Fruit fly (Drosophila melanogaster): ENCODE results near the gene RpL24.
A peak's percentile ranks its signal among the peaks of the same experiment; 100 is the strongest.

Gene RpL24

DNA sequence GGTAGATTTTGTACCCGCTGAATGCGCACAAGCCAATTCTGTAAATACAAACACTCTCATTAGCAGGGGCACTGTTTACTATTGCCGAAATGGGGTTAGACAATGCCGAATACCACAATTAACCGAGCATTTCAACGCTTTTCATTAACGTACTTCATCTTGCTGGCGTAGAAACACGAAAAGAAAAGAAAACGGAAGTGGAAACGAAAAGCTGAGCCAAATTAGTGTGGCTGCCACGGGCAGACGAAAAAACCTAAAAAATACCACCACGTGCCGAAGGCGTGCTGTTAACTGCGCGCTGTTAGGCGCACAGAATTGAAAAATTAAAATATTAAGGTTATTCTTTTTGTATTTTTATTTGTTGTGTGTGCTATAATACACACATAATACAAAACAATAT lies at the start of gene RpL24:
RpL24 (minus strand) TSS at position 229 of the 400 bp plus-strand sequence.
- TF ChIP-seq eg (GFP tag; IDR thresholded peaks at IDR 0.05) (peak; percentile 92), Smox (GFP tag; optimal IDR thresholded peaks at IDR 0.05) (peak; percentile 82), lz (GFP tag; optimal IDR thresholded peaks at IDR 0.05) (peak; percentile 90), CG34406 (GFP tag; optimal IDR thresholded peaks at IDR 0.05) (peak; percentile 86), CG6163 (GFP tag; IDR thresholded peaks at IDR 0.05) (peak; percentile 94), net (GFP tag; optimal IDR thresholded peaks at IDR 0.05) (peak; percentile 95), Hr39 (GFP tag; optimal IDR thresholded peaks at IDR 0.05) (peak; percentile 73), OdsH (GFP tag; optimal IDR thresholded peaks at IDR 0.05) (peak; percentile 82), CG8319 (GFP tag; optimal IDR thresholded peaks at IDR 0.05) (peak; percentile 73), svp (GFP tag) (no peak), CG8632 (GFP tag; optimal IDR thresholded peaks at IDR 0.05) (peak; percentile 77), CG3032 (tag; optimal IDR thresholded peaks at IDR 0.05) (peak; percentile 65), fd59A (GFP tag; optimal IDR thresholded peaks at IDR 0.05) (peak; percentile 61), CG31627 (GFP tag; optimal IDR thresholded peaks at IDR 0.05) (peak; percentile 79), CG11762 (GFP tag; optimal IDR thresholded peaks at IDR 0.05; ENCODE audit: insufficient read depth) (peak; percentile 76), CG4318 (GFP tag; optimal IDR thresholded peaks at IDR 0.05) (no peak), Met (GFP tag; optimal IDR thresholded peaks at IDR 0.05) (peak; percentile 91), ss (GFP tag; optimal IDR thresholded peaks at IDR 0.05) (peak; percentile 84 to 92), CG16779 (tag; optimal IDR thresholded peaks at IDR 0.05) (peak; percentile 82), CG15336 (GFP tag; IDR thresholded peaks at IDR 0.05) (no peak), dsx (GFP tag; optimal IDR thresholded peaks at IDR 0.05; ENCODE audit: poor library complexity, severe bottlenecking) (no peak), acj6 (GFP tag; optimal IDR thresholded peaks at IDR 0.05) (peak; percentile 85), CG7368 (GFP tag; optimal IDR thresholded peaks at IDR 0.05) (peak; percentile 91), spab (GFP tag; optimal IDR thresholded peaks at IDR 0.05) (peak; percentile 70), pdm3 (GFP tag; optimal IDR thresholded peaks at IDR 0.05) (peak; percentile 85), Blimp-1 (GFP tag; optimal IDR thresholded peaks at IDR 0.05) (peak; percentile 75), Hr4 (GFP tag; optimal IDR thresholded peaks at IDR 0.05) (no peak), salr (GFP tag; optimal IDR thresholded peaks at IDR 0.05) (peak; percentile 19 to 91), CG6792 (GFP tag; optimal IDR thresholded peaks at IDR 0.05) (peak; percentile 78), CG10631 (GFP tag; optimal IDR thresholded peaks at IDR 0.05) (no peak), Ets96B (tag; optimal IDR thresholded peaks at IDR 0.05) (peak; percentile 56), CG1621 (tag; optimal IDR thresholded peaks at IDR 0.05) (peak; percentile 73), Eip93F (GFP tag; optimal IDR thresholded peaks at IDR 0.05) (peak; percentile 23), Eip78C (GFP tag) (peak; percentile 96), CG9139 (GFP tag; optimal IDR thresholded peaks at IDR 0.05) (peak; percentile 87), CG6854 (GFP tag; optimal IDR thresholded peaks at IDR 0.05) (peak; percentile 98), Lpt (GFP tag; optimal IDR thresholded peaks at IDR 0.05) (peak; percentile 23), topi (GFP tag; optimal IDR thresholded peaks at IDR 0.05) (peak; percentile 90), fkh (GFP tag; optimal IDR thresholded peaks at IDR 0.05) (no peak), CG6276 (GFP tag; optimal IDR thresholded peaks at IDR 0.05) (peak; percentile 58), fd85E (GFP tag; optimal IDR thresholded peaks at IDR 0.05) (peak; percentile 90), CG11294 (GFP tag; IDR thresholded peaks at IDR 0.05) (peak; percentile 18; the same call in 1 of the 2 replicates), vri (GFP tag; optimal IDR thresholded peaks at IDR 0.05) (peak; percentile 92), esn (GFP tag; optimal IDR thresholded peaks at IDR 0.05) (peak; percentile 93), Ets21C (GFP tag; optimal IDR thresholded peaks at IDR 0.05) (no peak), dac (GFP tag; optimal IDR thresholded peaks at IDR 0.05) (peak; percentile 75), Gug (GFP tag; IDR thresholded peaks at IDR 0.05) (peak; percentile 45; the same call in 1 of the 2 replicates), cyc (GFP tag; optimal IDR thresholded peaks at IDR 0.05) (peak; percentile 84), CG32006 (GFP tag; optimal IDR thresholded peaks at IDR 0.05) (peak; percentile 41), CG10669 (GFP tag; optimal IDR thresholded peaks at IDR 0.05) (peak; percentile 78), Sox14 (GFP tag; optimal IDR thresholded peaks at IDR 0.05) (peak; percentile 72), Eip75B (GFP tag; optimal IDR thresholded peaks at IDR 0.05) (peak; percentile 89)

All from whole organism, prepupa.